Fruit fly (Drosophila melanogaster): ENCODE results near the gene CG15534.

CG15534 gene

dm6 chr3R:30465775-30466494, 34.1 kb downstream of the CG15534 start, which contains the start of gene PH4alphaEFB:
Gene PH4alphaEFB, plus strand, starts transcription at chr3R:30466050.
- peak; percentile 4 for TF ChIP-seq Sp1 (GFP tag; optimal IDR thresholded peaks at IDR 0.05)
- TF ChIP-seq Dif (GFP tag; optimal IDR thresholded peaks at IDR 0.05; ENCODE audit: partially characterized antibody) = peak; percentile 8
- TF ChIP-seq Rel (GFP tag; optimal IDR thresholded peaks at IDR 0.05) = no peak
- peak; percentile 63 for TF ChIP-seq Rel (tag; optimal IDR thresholded peaks at IDR 0.05)
- peak; percentile 30 for TF ChIP-seq Myc (optimal IDR thresholded peaks at IDR 0.05)
- no peak for TF ChIP-seq Abd-B (GFP tag; optimal IDR thresholded peaks at IDR 0.05)
- no peak for TF ChIP-seq tai (GFP tag; optimal IDR thresholded peaks at IDR 0.05)
- peak; percentile 78 for TF ChIP-seq sage (GFP tag; optimal IDR thresholded peaks at IDR 0.05)
- TF ChIP-seq HLH106 (tag; optimal IDR thresholded peaks at IDR 0.05) = no peak
- TF ChIP-seq Jra (GFP tag; optimal IDR thresholded peaks at IDR 0.05) = peak; percentile 20
- TF ChIP-seq Vsx2 (GFP tag; optimal IDR thresholded peaks at IDR 0.05; ENCODE audit: partially characterized antibody) = peak; percentile 31
- TF ChIP-seq dl (GFP tag; optimal IDR thresholded peaks at IDR 0.05; ENCODE audit: insufficient read depth in 1 of 2, partially characterized antibody in 2 of 2) = peak in 1 of 2 experiments; percentile 16
- TF ChIP-seq rgr (GFP tag; optimal IDR thresholded peaks at IDR 0.05) = no peak
- no peak for TF ChIP-seq dsf (GFP tag; optimal IDR thresholded peaks at IDR 0.05; ENCODE audit: borderline replicate concordance)
- no peak for TF ChIP-seq br (GFP tag; optimal IDR thresholded peaks at IDR 0.05)
- peak; percentile 56 for TF ChIP-seq brk (GFP tag; optimal IDR thresholded peaks at IDR 0.05)

- no peak for TF ChIP-seq dsf (GFP tag; optimal IDR thresholded peaks at IDR 0.05; ENCODE audit: borderline replicate concordance)
- no peak for TF ChIP-seq CG9705 (GFP tag; optimal IDR thresholded peaks at IDR 0.05)
- TF ChIP-seq fru (GFP tag; optimal IDR thresholded peaks at IDR 0.05) = no peak
- no peak for TF ChIP-seq HLH106 (tag; optimal IDR thresholded peaks at IDR 0.05)
- TF ChIP-seq OdsH (GFP tag; optimal IDR thresholded peaks at IDR 0.05) = no peak
- TF ChIP-seq Dif (GFP tag; optimal IDR thresholded peaks at IDR 0.05; ENCODE audit: partially characterized antibody) = no peak
- no peak for TF ChIP-seq brk (GFP tag; optimal IDR thresholded peaks at IDR 0.05)
- TF ChIP-seq jim (GFP tag; optimal IDR thresholded peaks at IDR 0.05) = no peak
- TF ChIP-seq Hr83 (GFP tag; optimal IDR thresholded peaks at IDR 0.05; ENCODE audit: poor library complexity, severe bottlenecking) = no peak
- TF ChIP-seq rgr (GFP tag; optimal IDR thresholded peaks at IDR 0.05) = no peak
Measured at dm6 chr3R:30466515-30466914, 34.7 kb downstream of the CG15534 start.

- TF ChIP-seq Vsx2 (GFP tag; optimal IDR thresholded peaks at IDR 0.05; ENCODE audit: partially characterized antibody) = peak; percentile 49
- no peak for TF ChIP-seq dmrt93B (GFP tag; optimal IDR thresholded peaks at IDR 0.05)
- TF ChIP-seq Myc (optimal IDR thresholded peaks at IDR 0.05) = peak; percentile 39
Measured at dm6 chr3R:30467062-30467461, 35.2 kb downstream of the CG15534 start.

- no peak for TF ChIP-seq sage (GFP tag; optimal IDR thresholded peaks at IDR 0.05)
- no peak for TF ChIP-seq HLH106 (tag; optimal IDR thresholded peaks at IDR 0.05)
- TF ChIP-seq Myc (optimal IDR thresholded peaks at IDR 0.05) = no peak
- no peak for TF ChIP-seq jim (GFP tag; optimal IDR thresholded peaks at IDR 0.05)
- TF ChIP-seq pan (optimal IDR thresholded peaks at IDR 0.05) = no peak
Measured at dm6 chr3R:30470690-30471089, 38.8 kb downstream of the CG15534 start.

dm6 chr3R:30472331-30472730, 40.5 kb downstream of the CG15534 start:
- TF ChIP-seq dl (GFP tag; optimal IDR thresholded peaks at IDR 0.05; ENCODE audit: insufficient read depth in 1 of 2, partially characterized antibody in 2 of 2) (no peak), lola (GFP tag; optimal IDR thresholded peaks at IDR 0.05) (no peak), GATAd (GFP tag; optimal IDR thresholded peaks at IDR 0.05) (no peak), Dfd (GFP tag; optimal IDR thresholded peaks at IDR 0.05) (no peak), rgr (GFP tag; optimal IDR thresholded peaks at IDR 0.05) (no peak), woc (GFP tag; optimal IDR thresholded peaks at IDR 0.05) (no peak), Hr78 (GFP tag; optimal IDR thresholded peaks at IDR 0.05) (no peak), Vsx2 (GFP tag; optimal IDR thresholded peaks at IDR 0.05; ENCODE audit: partially characterized antibody) (no peak), CrebA (GFP tag; optimal IDR thresholded peaks at IDR 0.05; ENCODE audit: borderline replicate concordance) (no peak), Mio (GFP tag; optimal IDR thresholded peaks at IDR 0.05) (no peak)

All from whole organism, wandering third instar larva.